In the genomic region with DNA sequence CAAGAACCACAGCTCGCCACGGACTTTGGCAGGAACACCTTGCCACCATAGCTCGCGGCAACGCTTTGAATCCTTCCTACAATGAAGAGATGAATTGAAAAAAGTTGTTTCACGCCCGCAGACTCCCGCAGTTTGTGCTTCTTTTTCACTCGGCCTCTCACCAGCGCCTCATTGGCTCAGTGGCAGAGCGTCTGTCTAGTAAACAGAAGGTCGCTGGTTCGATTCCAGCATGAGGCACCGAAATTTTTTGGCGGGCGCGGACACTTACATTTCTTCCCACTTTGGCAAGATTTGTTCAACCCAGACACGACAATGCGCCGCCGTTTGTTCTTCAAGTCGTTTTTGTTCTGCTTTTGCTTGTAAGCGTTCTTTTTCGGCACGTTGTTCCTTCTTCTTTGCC, we compare ENCODE assay signal across 4 worm cellular contexts.
A peak's percentile ranks its signal among the peaks of the same experiment; 100 is the strongest.
TF ChIP-seq lines count a peak whose summit lies in the region.

No protein-coding gene starts in this region.

TF ChIP-seq in whole organism, L2 larva, 48 proteins besides CTCF, POLR2A, EP300 and RAD21:
- TF ChIP-seq unc-55 (GFP tag; optimal IDR thresholded peaks at IDR 0.05; lab: Kevin White, UChicago) (peak; percentile 4), ceh-16 (tag; optimal IDR thresholded peaks at IDR 0.05; lab: Kevin White, UChicago) (no peak), snpc-4 (tag; optimal IDR thresholded peaks at IDR 0.05; lab: Kevin White, UChicago) (no peak), nhr-129 (tag; optimal IDR thresholded peaks at IDR 0.05; lab: Kevin White, UChicago) (peak; percentile 39), sma-3 (GFP tag; optimal IDR thresholded peaks at IDR 0.05; lab: Kevin White, UChicago) (peak; percentile 28), F13H6.1 (tag; optimal IDR thresholded peaks at IDR 0.05; lab: Kevin White, UChicago) (peak; percentile 55), lsy-2 (tag; optimal IDR thresholded peaks at IDR 0.05; lab: Kevin White, UChicago) (peak in 1 of 2 experiments; percentile 9), sma-9 (GFP tag; optimal IDR thresholded peaks at IDR 0.05; lab: Kevin White, UChicago) (peak; percentile 53), sma-9 (tag; optimal IDR thresholded peaks at IDR 0.05; lab: Kevin White, UChicago) (no peak), lin-13 (GFP tag; optimal IDR thresholded peaks at IDR 0.05; lab: Kevin White, UChicago) (peak; percentile 9), nhr-10 (tag; optimal IDR thresholded peaks at IDR 0.05; lab: Kevin White, UChicago) (no peak)

TF ChIP-seq in whole organism, L4 larva, 104 proteins besides CTCF, POLR2A, EP300 and RAD21 (continues in another document):
- TF ChIP-seq snpc-1.2 (GFP tag; IDR thresholded peaks at IDR 0.05; lab: Robert Waterston, UW) (peak; percentile 68; the same call in 1 of the 2 replicates), mxl-3 (GFP tag; optimal IDR thresholded peaks at IDR 0.05; lab: Kevin White, UChicago) (peak; percentile 8), fkh-10 (GFP tag; optimal IDR thresholded peaks at IDR 0.05; lab: Kevin White, UChicago) (peak; percentile 4), gei-8 (GFP tag; optimal IDR thresholded peaks at IDR 0.05; lab: Kevin White, UChicago) (peak; percentile 27), ceh-82 (tag; optimal IDR thresholded peaks at IDR 0.05; lab: Kevin White, UChicago) (no peak), mep-1 (tag; optimal IDR thresholded peaks at IDR 0.05; lab: Kevin White, UChicago) (peak; percentile 56), vab-7 (GFP tag; IDR thresholded peaks at IDR 0.05; lab: Robert Waterston, UW) (peak; percentile 89), spr-3 (GFP tag; optimal IDR thresholded peaks at IDR 0.05; lab: Kevin White, UChicago) (peak; percentile 34), unc-130 (GFP tag; optimal IDR thresholded peaks at IDR 0.05; lab: Kevin White, UChicago) (peak; percentile 8), nhr-42 (GFP tag; IDR thresholded peaks at IDR 0.05; lab: Robert Waterston, UW) (0 out of 2 replicates have a peak, but pooled peaks have one; percentile 48), zip-11 (GFP tag; IDR thresholded peaks at IDR 0.05; lab: Robert Waterston, UW) (no peak), madf-5 (GFP tag; IDR thresholded peaks at IDR 0.05; lab: Robert Waterston, UW) (0 out of 4 replicates have a peak, but pooled peaks of 1 of the 2 experiments have one; percentile 62), attf-4 (tag; optimal IDR thresholded peaks at IDR 0.05; lab: Kevin White, UChicago) (no peak), ceh-32 (tag; optimal IDR thresholded peaks at IDR 0.05; lab: Kevin White, UChicago; ENCODE audit: poor library complexity) (no peak), lin-38 (GFP tag; IDR thresholded peaks at IDR 0.05; lab: Robert Waterston, UW) (peak; percentile 62), ztf-7 (tag; optimal IDR thresholded peaks at IDR 0.05; lab: Kevin White, UChicago) (no peak), nhr-25 (tag; optimal IDR thresholded peaks at IDR 0.05; lab: Kevin White, UChicago; ENCODE audit: borderline replicate concordance, insufficient read depth) (no peak), fos-1 (tag; optimal IDR thresholded peaks at IDR 0.05; lab: Kevin White, UChicago) (no peak), aly-2 (tag; optimal IDR thresholded peaks at IDR 0.05; lab: Kevin White, UChicago) (no peak), ZK337.2 (GFP tag; IDR thresholded peaks at IDR 0.05; lab: Robert Waterston, UW) (0 out of 2 replicates have a peak, but pooled peaks have one; percentile 52), mxl-2 (GFP tag; conservative IDR thresholded peaks at IDR 0.05; lab: Robert Waterston, UW) (no peak), F49E8.2 (tag; optimal IDR thresholded peaks at IDR 0.05; lab: Kevin White, UChicago; ENCODE audit: borderline replicate concordance) (peak; percentile 33), mdl-1 (tag; optimal IDR thresholded peaks at IDR 0.05; lab: Kevin White, UChicago) (no peak), spr-1 (tag; optimal IDR thresholded peaks at IDR 0.05; lab: Kevin White, UChicago) (peak; percentile 34)

TF ChIP-seq in whole organism, late embryonic, 69 proteins besides CTCF, POLR2A, EP300 and RAD21:
- peak; percentile 7 for TF ChIP-seq ceh-31 (tag; optimal IDR thresholded peaks at IDR 0.05; lab: Kevin White, UChicago)
- TF ChIP-seq ceh-34 (tag; optimal IDR thresholded peaks at IDR 0.05; lab: Kevin White, UChicago) = no peak
- peak; percentile 12 for TF ChIP-seq ceh-14 (tag; optimal IDR thresholded peaks at IDR 0.05; lab: Kevin White, UChicago)
- no peak for TF ChIP-seq pag-3 (tag; optimal IDR thresholded peaks at IDR 0.05; lab: Kevin White, UChicago; ENCODE audit: borderline replicate concordance)
- peak; percentile 10 for TF ChIP-seq ceh-6 (GFP tag; optimal IDR thresholded peaks at IDR 0.05; lab: Kevin White, UChicago)
- TF ChIP-seq odd-2 (tag; optimal IDR thresholded peaks at IDR 0.05; lab: Kevin White, UChicago) = no peak
- peak; percentile 18 for TF ChIP-seq ceh-18 (tag; optimal IDR thresholded peaks at IDR 0.05; lab: Kevin White, UChicago)
- no peak for TF ChIP-seq sox-2 (GFP tag; IDR thresholded peaks at IDR 0.05; lab: Robert Waterston, UW)
- TF ChIP-seq unc-3 (GFP tag; conservative IDR thresholded peaks at IDR 0.05; lab: Robert Waterston, UW) = no peak
- TF ChIP-seq unc-3 (tag; optimal IDR thresholded peaks at IDR 0.05; lab: Kevin White, UChicago) = no peak
- TF ChIP-seq ztf-16 (tag; optimal IDR thresholded peaks at IDR 0.05; lab: Kevin White, UChicago) = no peak
- no peak for TF ChIP-seq ceh-9 (tag; optimal IDR thresholded peaks at IDR 0.05; lab: Kevin White, UChicago)
- no peak for TF ChIP-seq sox-4 (tag; optimal IDR thresholded peaks at IDR 0.05; lab: Kevin White, UChicago)
- peak; percentile 11 for TF ChIP-seq syd-9 (tag; optimal IDR thresholded peaks at IDR 0.05; lab: Kevin White, UChicago)
- TF ChIP-seq ref-2 (tag; optimal IDR thresholded peaks at IDR 0.05; lab: Kevin White, UChicago) = no peak
- peak; percentile 29; the same call in 1 of the 2 replicates for TF ChIP-seq ceh-45 (GFP tag; IDR thresholded peaks at IDR 0.05; lab: Robert Waterston, UW)
- TF ChIP-seq ama-1 (optimal IDR thresholded peaks at IDR 0.05; lab: Kevin White, UChicago) = no peak
- no peak for TF ChIP-seq unc-86 (tag; optimal IDR thresholded peaks at IDR 0.05; lab: Kevin White, UChicago)

TF ChIP-seq in whole organism, mixed stage, embryonic, 35 proteins besides CTCF, POLR2A, EP300 and RAD21:
- TF ChIP-seq unc-120 (tag; optimal IDR thresholded peaks at IDR 0.05; lab: Kevin White, UChicago; ENCODE audit: poor library complexity, severe bottlenecking) (peak; percentile 37), cnd-1 (tag; optimal IDR thresholded peaks at IDR 0.05; lab: Kevin White, UChicago) (peak; percentile 8), nhr-28 (tag; optimal IDR thresholded peaks at IDR 0.05; lab: Kevin White, UChicago) (no peak), ceh-43 (GFP tag; optimal IDR thresholded peaks at IDR 0.05; lab: Kevin White, UChicago) (no peak), drap-1 (GFP tag; optimal IDR thresholded peaks at IDR 0.05; lab: Kevin White, UChicago) (no peak), sptf-1 (tag; optimal IDR thresholded peaks at IDR 0.05; lab: Kevin White, UChicago) (peak; percentile 45)
